Fruit fly (Drosophila melanogaster): ENCODE measurements around the gene kra.

kra gene

dm6 chr3R:5636519-5637430, 35.8 kb upstream of the kra start, which contains the start of the genes CG31548 and CG12170:
Gene CG31548 (minus strand): TSS chr3R:5636852.
Gene CG12170 (plus strand): TSS chr3R:5637234.
- TF ChIP-seq pad (GFP tag; optimal IDR thresholded peaks at IDR 0.05) (no peak), CG7045 (GFP tag; optimal IDR thresholded peaks at IDR 0.05) (peak; percentile 31), ovo (GFP tag; optimal IDR thresholded peaks at IDR 0.05) (no peak), toe (GFP tag; optimal IDR thresholded peaks at IDR 0.05) (no peak), CG33017 (tag; optimal IDR thresholded peaks at IDR 0.05) (peak; percentile 49), Crg-1 (GFP tag; optimal IDR thresholded peaks at IDR 0.05) (peak; percentile 1), CG12768 (GFP tag; optimal IDR thresholded peaks at IDR 0.05) (peak; percentile 2), CG5204 (GFP tag; optimal IDR thresholded peaks at IDR 0.05) (no peak), Hr96 (GFP tag; optimal IDR thresholded peaks at IDR 0.05) (no peak), cic (GFP tag; optimal IDR thresholded peaks at IDR 0.05) (no peak), CG11617 (GFP tag; optimal IDR thresholded peaks at IDR 0.05) (peak; percentile 78), kay (GFP tag; ENCODE audit: borderline replicate concordance) (no peak), Clk (GFP tag; optimal IDR thresholded peaks at IDR 0.05) (no peak), tj (GFP tag; optimal IDR thresholded peaks at IDR 0.05) (peak; percentile 27), bab1 (GFP tag; optimal IDR thresholded peaks at IDR 0.05) (no peak), Mnt (GFP tag; optimal IDR thresholded peaks at IDR 0.05) (peak; percentile 25), CG7101 (tag; optimal IDR thresholded peaks at IDR 0.05) (peak; percentile 56), cnc (optimal IDR thresholded peaks at IDR 0.05) (no peak), CG1620 (GFP tag; optimal IDR thresholded peaks at IDR 0.05) (no peak), CG14711 (tag; optimal IDR thresholded peaks at IDR 0.05) (peak; percentile 57)

dm6 chr3R:5635524-5635923, 34.6 kb upstream of the kra start, which contains the start of gene CG31546:
Gene CG31546 (minus strand): TSS chr3R:5635624.
- TF ChIP-seq pad (GFP tag; optimal IDR thresholded peaks at IDR 0.05) (no peak), toe (GFP tag; optimal IDR thresholded peaks at IDR 0.05) (no peak), Mnt (GFP tag; optimal IDR thresholded peaks at IDR 0.05) (no peak), tj (GFP tag; optimal IDR thresholded peaks at IDR 0.05) (no peak), CG11617 (GFP tag; optimal IDR thresholded peaks at IDR 0.05) (no peak), ovo (GFP tag; optimal IDR thresholded peaks at IDR 0.05) (no peak), bab1 (GFP tag; optimal IDR thresholded peaks at IDR 0.05) (no peak), CG12768 (GFP tag; optimal IDR thresholded peaks at IDR 0.05) (no peak), Clk (GFP tag; optimal IDR thresholded peaks at IDR 0.05) (no peak), CG33017 (tag; optimal IDR thresholded peaks at IDR 0.05) (no peak), CG5204 (GFP tag; optimal IDR thresholded peaks at IDR 0.05) (no peak), cic (GFP tag; optimal IDR thresholded peaks at IDR 0.05) (no peak), CG14711 (tag; optimal IDR thresholded peaks at IDR 0.05) (no peak), CG7045 (GFP tag; optimal IDR thresholded peaks at IDR 0.05) (no peak), Crg-1 (GFP tag; optimal IDR thresholded peaks at IDR 0.05) (no peak)

- peak; percentile 36 for TF ChIP-seq CG11617 (GFP tag; optimal IDR thresholded peaks at IDR 0.05)
- TF ChIP-seq cnc (optimal IDR thresholded peaks at IDR 0.05) = no peak
- TF ChIP-seq cic (GFP tag; optimal IDR thresholded peaks at IDR 0.05) = peak; percentile 61
- no peak for TF ChIP-seq tj (GFP tag; optimal IDR thresholded peaks at IDR 0.05)
- TF ChIP-seq toe (GFP tag; optimal IDR thresholded peaks at IDR 0.05) = no peak
- TF ChIP-seq pad (GFP tag; optimal IDR thresholded peaks at IDR 0.05) = no peak
- no peak for TF ChIP-seq CG33017 (tag; optimal IDR thresholded peaks at IDR 0.05)
- no peak for TF ChIP-seq CG7045 (GFP tag; optimal IDR thresholded peaks at IDR 0.05)
- no peak for TF ChIP-seq Hr96 (GFP tag; optimal IDR thresholded peaks at IDR 0.05)
- TF ChIP-seq Crg-1 (GFP tag; optimal IDR thresholded peaks at IDR 0.05) = peak; percentile 12
- no peak for TF ChIP-seq Clk (GFP tag; optimal IDR thresholded peaks at IDR 0.05)
- peak; percentile 23 for TF ChIP-seq CG7101 (tag; optimal IDR thresholded peaks at IDR 0.05)
- no peak for TF ChIP-seq CG12768 (GFP tag; optimal IDR thresholded peaks at IDR 0.05)
- no peak for TF ChIP-seq ovo (GFP tag; optimal IDR thresholded peaks at IDR 0.05)
- TF ChIP-seq CG1620 (GFP tag; optimal IDR thresholded peaks at IDR 0.05) = no peak
- no peak for TF ChIP-seq Mnt (GFP tag; optimal IDR thresholded peaks at IDR 0.05)
- TF ChIP-seq CG5204 (GFP tag; optimal IDR thresholded peaks at IDR 0.05) = no peak
- peak; percentile 34 for TF ChIP-seq bab1 (GFP tag; optimal IDR thresholded peaks at IDR 0.05)
- no peak for TF ChIP-seq kay (GFP tag; ENCODE audit: borderline replicate concordance)
- TF ChIP-seq CG14711 (tag; optimal IDR thresholded peaks at IDR 0.05) = no peak
Measured at dm6 chr3R:5633437-5633836, 32.5 kb upstream of the kra start, which contains the start of gene CG12171. Gene CG12171 (plus strand): TSS chr3R:5633627.

- TF ChIP-seq bab1 (GFP tag; optimal IDR thresholded peaks at IDR 0.05) = peak; percentile 17
- no peak for TF ChIP-seq tj (GFP tag; optimal IDR thresholded peaks at IDR 0.05)
- peak; percentile 43 for TF ChIP-seq cic (GFP tag; optimal IDR thresholded peaks at IDR 0.05)
Measured at dm6 chr3R:5632182-5632581, 31.2 kb upstream of the kra start, which contains the start of gene CG31549. Gene CG31549 (plus strand): TSS chr3R:5632192.

- TF ChIP-seq Mnt (GFP tag; optimal IDR thresholded peaks at IDR 0.05) (no peak), Clk (GFP tag; optimal IDR thresholded peaks at IDR 0.05) (no peak), CG14711 (tag; optimal IDR thresholded peaks at IDR 0.05) (no peak), Crg-1 (GFP tag; optimal IDR thresholded peaks at IDR 0.05) (no peak), CG33017 (tag; optimal IDR thresholded peaks at IDR 0.05) (no peak), ovo (GFP tag; optimal IDR thresholded peaks at IDR 0.05) (no peak), CG7045 (GFP tag; optimal IDR thresholded peaks at IDR 0.05) (no peak), CG5204 (GFP tag; optimal IDR thresholded peaks at IDR 0.05) (no peak), CG1620 (GFP tag; optimal IDR thresholded peaks at IDR 0.05) (no peak), CG11617 (GFP tag; optimal IDR thresholded peaks at IDR 0.05) (no peak), cnc (optimal IDR thresholded peaks at IDR 0.05) (no peak), CG12768 (GFP tag; optimal IDR thresholded peaks at IDR 0.05) (no peak), CG7101 (tag; optimal IDR thresholded peaks at IDR 0.05) (no peak), toe (GFP tag; optimal IDR thresholded peaks at IDR 0.05) (no peak), Hr96 (GFP tag; optimal IDR thresholded peaks at IDR 0.05) (no peak), tj (GFP tag; optimal IDR thresholded peaks at IDR 0.05) (no peak), kay (GFP tag; ENCODE audit: borderline replicate concordance) (no peak), cic (GFP tag; optimal IDR thresholded peaks at IDR 0.05) (no peak)
Measured at dm6 chr3R:5627552-5627951, 26.6 kb upstream of the kra start, which contains the start of gene CG31551. Gene CG31551 (plus strand): TSS chr3R:5627852.
